Worm (Caenorhabditis elegans) whole organism, late embryonic: ENCODE data around the gene xbx-5.
A peak's percentile ranks its signal among the peaks of the same experiment; 100 is the strongest.

ENCODE experiments used
- K09A11.1 ChIP-seq: sonication (generic microtip); optimal IDR thresholded peaks from 2 replicates; lab custom pipeline; 2017; ENCODE audit warnings: antibody characterized with exemption, mild to moderate bottlenecking, missing genetic modification characterization, missing compliant biosample characterization; ENCODE audit not compliant: insufficient read depth
- T23F11.4 ChIP-seq: fragments of 200-800 bp; sonication (Bioruptor generic); optimal IDR thresholded peaks from 2 replicates; lab custom pipeline; 2018; ENCODE audit warnings: mild to moderate bottlenecking, missing genetic modification characterization, missing compliant biosample characterization
- Y22D7AL.16 ChIP-seq: sonication (generic microtip); optimal IDR thresholded peaks from 2 replicates; lab custom pipeline; 2016; ENCODE audit warnings: missing genetic modification characterization, missing compliant biosample characterization
- ama-1 ChIP-seq: fragments of 150-350 bp; optimal IDR thresholded peaks from 2 replicates; lab custom pipeline; 2014
- ceh-14 ChIP-seq: sonication (generic microtip); optimal IDR thresholded peaks from 2 replicates; lab custom pipeline; 2016; ENCODE audit warnings: missing genotype, missing genetic modification characterization, missing compliant biosample characterization
- ceh-22 ChIP-seq: sonication (generic microtip); optimal IDR thresholded peaks from 2 replicates; lab custom pipeline; 2017; ENCODE audit warnings: missing biosample characterization, missing genetic modification characterization
- ceh-24 ChIP-seq: sonication (generic microtip); optimal IDR thresholded peaks from 2 replicates; lab custom pipeline; 2016; ENCODE audit warnings: mild to moderate bottlenecking, missing genetic modification characterization, missing compliant biosample characterization
- ceh-45 ChIP-seq: fragments of 200-800 bp; sonication (Bioruptor generic); IDR thresholded peaks from 2 replicates; pipeline ENCODE4 v1.3.6; 2022; ENCODE audit warnings: missing genetic modification reagents, missing genetic modification characterization, missing compliant biosample characterization
- che-1 ChIP-seq: sonication (generic microtip); optimal IDR thresholded peaks from 2 replicates; lab custom pipeline; 2016; ENCODE audit warnings: mild to moderate bottlenecking, missing genetic modification characterization, missing compliant biosample characterization
- dmd-4 ChIP-seq: sonication (generic microtip); optimal IDR thresholded peaks from 2 replicates; lab custom pipeline; 2016; ENCODE audit warnings: borderline replicate concordance, missing genetic modification characterization, missing compliant biosample characterization
- dve-1 ChIP-seq: sonication (generic microtip); optimal IDR thresholded peaks from 2 replicates; lab custom pipeline; 2017; ENCODE audit warnings: antibody characterized with exemption, mild to moderate bottlenecking, missing genetic modification characterization, missing compliant biosample characterization
- elt-4 ChIP-seq: sonication (generic microtip); optimal IDR thresholded peaks from 2 replicates; lab custom pipeline; 2016; ENCODE audit warnings: missing genetic modification characterization, missing compliant biosample characterization
- eyg-1 ChIP-seq: sonication (generic microtip); optimal IDR thresholded peaks from 2 replicates; lab custom pipeline; 2016; ENCODE audit warnings: missing genotype, missing genetic modification characterization, missing compliant biosample characterization
- fkh-10 ChIP-seq: fragments of 150-350 bp; optimal IDR thresholded peaks from 2 replicates; lab custom pipeline; 2014; ENCODE audit warnings: missing biosample characterization, missing genetic modification reagents, missing genetic modification characterization
- gmeb-2 ChIP-seq: sonication (generic microtip); optimal IDR thresholded peaks from 2 replicates; lab custom pipeline; 2016; ENCODE audit warnings: missing genetic modification characterization, inconsistent platforms, missing compliant biosample characterization
- hlh-13 ChIP-seq: fragments of 200-800 bp; sonication (Bioruptor generic); optimal IDR thresholded peaks from 2 replicates; lab custom pipeline; 2018; ENCODE audit warnings: mild to moderate bottlenecking, missing genetic modification characterization, missing compliant biosample characterization
- hlh-15 ChIP-seq: sonication (generic microtip); optimal IDR thresholded peaks from 2 replicates; lab custom pipeline; 2016; ENCODE audit warnings: missing genetic modification characterization, missing compliant biosample characterization
- hlh-30 ChIP-seq: sonication (generic microtip); optimal IDR thresholded peaks from 2 replicates; lab custom pipeline; 2017; ENCODE audit warnings: antibody characterized with exemption, missing genetic modification characterization, missing compliant biosample characterization; ENCODE audit not compliant: insufficient read depth
- hlh-6 ChIP-seq: sonication (generic microtip); optimal IDR thresholded peaks from 2 replicates; lab custom pipeline; 2016; ENCODE audit warnings: missing genotype, missing genetic modification characterization, missing compliant biosample characterization
- hlh-8 ChIP-seq: sonication (generic microtip); optimal IDR thresholded peaks from 2 replicates; lab custom pipeline; 2016; ENCODE audit warnings: missing genotype, missing genetic modification characterization, missing compliant biosample characterization
- nfya-1 ChIP-seq: sonication (generic microtip); optimal IDR thresholded peaks from 2 replicates; lab custom pipeline; 2017; ENCODE audit warnings: missing genetic modification characterization, mild to moderate bottlenecking, missing compliant biosample characterization, antibody characterized with exemption, moderate library complexity
- nhr-232 ChIP-seq: sonication (generic microtip); optimal IDR thresholded peaks from 2 replicates; lab custom pipeline; 2016; ENCODE audit warnings: missing genetic modification characterization, missing compliant biosample characterization
- pag-3 ChIP-seq: sonication (generic microtip); optimal IDR thresholded peaks from 2 replicates; lab custom pipeline; 2016; ENCODE audit warnings: missing compliant biosample characterization, missing genetic modification characterization, borderline replicate concordance
- pha-2 ChIP-seq: sonication (generic microtip); optimal IDR thresholded peaks from 2 replicates; lab custom pipeline; 2017; ENCODE audit warnings: mild to moderate bottlenecking, missing genetic modification characterization, missing compliant biosample characterization
- ref-2 ChIP-seq: sonication (generic microtip); optimal IDR thresholded peaks from 2 replicates; lab custom pipeline; 2016; ENCODE audit warnings: missing genetic modification characterization, missing compliant biosample characterization
- syd-9 ChIP-seq: sonication (generic microtip); optimal IDR thresholded peaks from 2 replicates; lab custom pipeline; 2016; ENCODE audit warnings: mild to moderate bottlenecking, missing genetic modification characterization, moderate library complexity, missing compliant biosample characterization
- tbx-7 ChIP-seq: sonication (generic microtip); optimal IDR thresholded peaks from 2 replicates; lab custom pipeline; 2016; ENCODE audit warnings: missing genotype, missing genetic modification characterization, missing compliant biosample characterization
- ttx-3 ChIP-seq: sonication (generic microtip); optimal IDR thresholded peaks from 2 replicates; lab custom pipeline; 2016; ENCODE audit warnings: missing genetic modification reagents, missing genetic modification characterization, missing compliant biosample characterization
- unc-55 ChIP-seq: sonication (generic microtip); optimal IDR thresholded peaks from 2 replicates; lab custom pipeline; 2017; ENCODE audit warnings: missing biosample characterization, missing genetic modification reagents, missing genetic modification characterization
- ztf-16 ChIP-seq: sonication (generic microtip); optimal IDR thresholded peaks from 2 replicates; lab custom pipeline; 2017; ENCODE audit warnings: missing genetic modification characterization, missing compliant biosample characterization

xbx-5 gene

ce11 chrIII:3820134-3820533 lies 15.9 kb upstream of the xbx-5 start (continued):
- TF ChIP-seq pag-3 (tag; lab: Kevin White, UChicago) (no peak), ceh-22 (tag; lab: Kevin White, UChicago) (no peak), che-1 (tag; lab: Kevin White, UChicago) (no peak), ceh-14 (tag; lab: Kevin White, UChicago) (peak; percentile 44), dve-1 (tag; lab: Kevin White, UChicago) (no peak), syd-9 (tag; lab: Kevin White, UChicago) (peak; percentile 57), gmeb-2 (tag; lab: Kevin White, UChicago) (no peak), nhr-232 (no peak), ref-2 (tag; lab: Kevin White, UChicago) (peak; percentile 69), T23F11.4 (GFP tag; lab: Kevin White, UChicago) (no peak), unc-55 (GFP tag; lab: Kevin White, UChicago) (peak; percentile 96), elt-4 (tag; lab: Kevin White, UChicago) (no peak), fkh-10 (GFP tag; lab: Kevin White, UChicago) (no peak), ztf-16 (tag; lab: Kevin White, UChicago) (no peak), ceh-45 (no peak), hlh-13 (GFP tag; lab: Kevin White, UChicago) (no peak), nfya-1 (tag; lab: Kevin White, UChicago) (peak; percentile 79), hlh-6 (tag; lab: Kevin White, UChicago) (no peak), eyg-1 (tag; lab: Kevin White, UChicago) (no peak), Y22D7AL.16 (no peak), ceh-24 (no peak), ttx-3 (tag; lab: Kevin White, UChicago) (no peak), hlh-30 (tag; lab: Kevin White, UChicago) (peak; percentile 77)

- no peak for TF ChIP-seq tbx-7 (tag; lab: Kevin White, UChicago)
- no peak for TF ChIP-seq K09A11.1 (tag; lab: Kevin White, UChicago)
- TF ChIP-seq syd-9 (tag; lab: Kevin White, UChicago): no peak
Observed at ce11 chrIII:3819579-3819978, 15.3 kb upstream of the xbx-5 start, which contains the start of gene dpy-27. Gene dpy-27, minus strand, starts transcription at chrIII:3819679.

- TF ChIP-seq T23F11.4 (GFP tag; lab: Kevin White, UChicago) (no peak), hlh-15 (tag; lab: Kevin White, UChicago) (no peak), dve-1 (tag; lab: Kevin White, UChicago) (no peak), hlh-8 (no peak), ref-2 (tag; lab: Kevin White, UChicago) (no peak), ztf-16 (tag; lab: Kevin White, UChicago) (no peak), elt-4 (tag; lab: Kevin White, UChicago) (no peak), pha-2 (tag; lab: Kevin White, UChicago) (no peak)
Observed at ce11 chrIII:3814421-3814820, 10.1 kb upstream of the xbx-5 start.

ce11 chrIII:3812369-3812993 lies 8.2 kb upstream of the xbx-5 start:
- TF ChIP-seq K09A11.1 (tag; lab: Kevin White, UChicago): no peak
- peak; percentile 3 for TF ChIP-seq gmeb-2 (tag; lab: Kevin White, UChicago)

- TF ChIP-seq dmd-4 (tag; lab: Kevin White, UChicago) (no peak), ama-1 (peak; percentile 7)
Observed at ce11 chrIII:3811375-3811924, 7.2 kb upstream of the xbx-5 start.
